Worm (Caenorhabditis elegans): ENCODE data around the gene srd-63.

ce11 chrV:16407663-16408062 is 14.0 kb upstream of the srd-63 start, which contains the start of gene F26D2.3:
- no peak for TF ChIP-seq W03F9.2 (tag; optimal IDR thresholded peaks at IDR 0.05)
- no peak for TF ChIP-seq him-1 (tag; optimal IDR thresholded peaks at IDR 0.05)

Data from whole organism, L4/young adult.